Worm (Caenorhabditis elegans) whole organism, L4 larva: Measurements from ENCODE around the gene C38C3.6.

Experiments used
- F37D6.2 ChIP-seq: sonication (generic microtip); optimal IDR thresholded peaks from 2 replicates; lab custom pipeline; 2016; ENCODE audit warnings: mild to moderate bottlenecking, missing genetic modification characterization, missing compliant biosample characterization
- F44E2.7 ChIP-seq: fragments of 200-800 bp; sonication (Bioruptor generic); IDR thresholded peaks from 2 replicates; pipeline ENCODE4 v2.1.2; 2022; ENCODE audit warnings: missing genetic modification characterization, missing compliant biosample characterization
- Y48G9A.11 ChIP-seq: fragments of 200-800 bp; sonication (Bioruptor generic); IDR thresholded peaks from 2 replicates; pipeline ENCODE4 v1.3.6; 2022; ENCODE audit warnings: missing genetic modification reagents, missing genetic modification characterization, missing compliant biosample characterization
- Y5F2A.4 ChIP-seq: fragments of 200-800 bp; sonication (Bioruptor generic); optimal IDR thresholded peaks from 2 replicates; lab custom pipeline; 2018; ENCODE audit warnings: mild to moderate bottlenecking, missing genetic modification characterization, missing compliant biosample characterization
- arid-1 ChIP-seq: fragments of 200-800 bp; sonication (Bioruptor generic); conservative IDR thresholded peaks from 2 replicates; pipeline ENCODE4 v1.3.6; 2022; ENCODE audit warnings: missing genetic modification reagents, missing genetic modification characterization, missing compliant biosample characterization
- ceh-20 ChIP-seq: fragments of 200-800 bp; sonication (Bioruptor generic); IDR thresholded peaks from 2 replicates; pipeline ENCODE4 v1.3.6; 2022; ENCODE audit warnings: missing genetic modification reagents, missing genetic modification characterization, missing compliant biosample characterization
- daf-12 ChIP-seq: fragments of 150-350 bp; optimal IDR thresholded peaks from 2 replicates; lab custom pipeline; 2014; ENCODE audit warnings: missing biosample characterization, missing genetic modification reagents, missing genetic modification characterization
- daf-8 ChIP-seq: fragments of 200-800 bp; sonication (Bioruptor generic); IDR thresholded peaks from 2 replicates; pipeline ENCODE4 v1.3.6; 2022; ENCODE audit warnings: missing genetic modification characterization, missing compliant biosample characterization
- dmd-6 ChIP-seq: fragments of 200-800 bp; sonication (Bioruptor generic); IDR thresholded peaks from 2 replicates; pipeline ENCODE4 v1.3.6; 2022; ENCODE audit warnings: missing genetic modification reagents, missing genetic modification characterization, missing compliant biosample characterization
- dmd-8 ChIP-seq: fragments of 200-800 bp; sonication (Bioruptor generic); IDR thresholded peaks from 2 replicates; pipeline ENCODE4 v1.3.6; 2022; ENCODE audit warnings: missing genetic modification characterization, missing compliant biosample characterization
- dpl-1 ChIP-seq: fragments of 150-350 bp; optimal IDR thresholded peaks from 2 replicates; lab custom pipeline; 2014; ENCODE audit warnings: missing biosample characterization, missing genetic modification reagents, missing genetic modification characterization
- dve-1 ChIP-seq: sonication (generic microtip); optimal IDR thresholded peaks from 2 replicates; lab custom pipeline; 2017; ENCODE audit warnings: antibody characterized with exemption, mild to moderate bottlenecking, missing genetic modification characterization, missing compliant biosample characterization; ENCODE audit not compliant: insufficient read depth
- fkh-10 ChIP-seq: fragments of 150-350 bp; optimal IDR thresholded peaks from 2 replicates; lab custom pipeline; 2014; ENCODE audit warnings: missing biosample characterization, missing genetic modification reagents, missing genetic modification characterization
- hlh-11 ChIP-seq: fragments of 200-800 bp; sonication (Bioruptor generic); optimal IDR thresholded peaks from 2 replicates; lab custom pipeline; 2018; ENCODE audit warnings: mild to moderate bottlenecking, missing genetic modification characterization, missing compliant biosample characterization
- hlh-30 ChIP-seq: sonication (generic microtip); optimal IDR thresholded peaks from 2 replicates; lab custom pipeline; 2017; ENCODE audit warnings: antibody characterized with exemption, mild to moderate bottlenecking, missing genetic modification characterization, missing compliant biosample characterization; ENCODE audit not compliant: insufficient read depth
- hmg-1.1 ChIP-seq: fragments of 200-800 bp; sonication (Bioruptor generic); IDR thresholded peaks from 2 replicates; pipeline ENCODE4 v1.3.6; 2022; ENCODE audit warnings: missing genetic modification reagents, missing genetic modification characterization, missing compliant biosample characterization
- lim-7 ChIP-seq: fragments of 200-800 bp; sonication (Bioruptor generic); IDR thresholded peaks from 2 replicates; pipeline ENCODE4 v1.3.6; 2022; ENCODE audit warnings: missing genetic modification characterization, missing compliant biosample characterization
- madf-5 ChIP-seq, 2 experiments: fragments of 200-800 bp; sonication (Bioruptor generic); IDR thresholded peaks; 2 replicates each; pipeline ENCODE4 v1.3.6; 2022; ENCODE audit warnings: missing compliant biosample characterization in 2 of 2, missing genetic modification characterization in 2 of 2
- madf-9 ChIP-seq: fragments of 200-800 bp; sonication (Bioruptor generic); conservative IDR thresholded peaks from 2 replicates; pipeline ENCODE4 v1.3.6; 2022; ENCODE audit warnings: missing genetic modification reagents, missing genetic modification characterization, missing compliant biosample characterization
- mdl-1 ChIP-seq, 2 experiments: fragments of 150-350 bp in 1 of 2; sonication (generic microtip) in 1 of 2; optimal IDR thresholded peaks; 2 replicates each; lab custom pipeline; 2014 to 2017; ENCODE audit warnings: missing biosample characterization in 2 of 2, missing genetic modification characterization in 2 of 2
- mep-1 ChIP-seq: fragments of 150-350 bp; sonication (generic microtip); optimal IDR thresholded peaks from 3 replicates; lab custom pipeline; 2014; ENCODE audit warnings: missing biosample characterization, missing genetic modification characterization
- mes-2 ChIP-seq: sonication (generic microtip); optimal IDR thresholded peaks from 2 replicates; lab custom pipeline; 2016; ENCODE audit warnings: missing genotype, mild to moderate bottlenecking, missing genetic modification characterization, missing compliant biosample characterization; ENCODE audit not compliant: poor library complexity, severe bottlenecking
- nhr-10 ChIP-seq: fragments of 150-350 bp; optimal IDR thresholded peaks from 2 replicates; lab custom pipeline; 2014; ENCODE audit warnings: missing biosample characterization, missing genetic modification characterization
- nhr-111 ChIP-seq: fragments of 200-800 bp; sonication (Bioruptor generic); optimal IDR thresholded peaks from 2 replicates; lab custom pipeline; 2018; ENCODE audit warnings: mild to moderate bottlenecking, missing genetic modification characterization, missing compliant biosample characterization
- nhr-237 ChIP-seq: sonication (generic microtip); optimal IDR thresholded peaks from 2 replicates; lab custom pipeline; 2017; ENCODE audit warnings: missing biosample characterization, missing genetic modification characterization
- nhr-28 ChIP-seq: fragments of 150-350 bp; optimal IDR thresholded peaks from 2 replicates; lab custom pipeline; 2014; ENCODE audit warnings: missing biosample characterization, missing genetic modification characterization
- nhr-42 ChIP-seq: fragments of 200-800 bp; sonication (Bioruptor generic); IDR thresholded peaks from 2 replicates; pipeline ENCODE4 v1.3.6; 2022; ENCODE audit warnings: missing genetic modification characterization, missing compliant biosample characterization
- nhr-6 ChIP-seq: fragments of 150-350 bp; optimal IDR thresholded peaks from 2 replicates; lab custom pipeline; 2014; ENCODE audit warnings: missing biosample characterization, missing genetic modification characterization
- sdz-12 ChIP-seq: fragments of 200-800 bp; sonication (Bioruptor generic); optimal IDR thresholded peaks from 2 replicates; lab custom pipeline; 2018; ENCODE audit warnings: mild to moderate bottlenecking, missing genetic modification characterization, missing compliant biosample characterization
- set-16 ChIP-seq: fragments of 200-800 bp; sonication (Bioruptor generic); IDR thresholded peaks from 2 replicates; pipeline ENCODE4 v1.3.6; 2022; ENCODE audit warnings: missing genetic modification reagents, missing genetic modification characterization, missing compliant biosample characterization
- spr-1 ChIP-seq: sonication (generic microtip); optimal IDR thresholded peaks from 2 replicates; lab custom pipeline; 2016; ENCODE audit warnings: mild to moderate bottlenecking, missing genetic modification characterization, missing compliant biosample characterization
- unc-62 ChIP-seq, 3 experiments: fragments of 150-350 bp in 1 of 3; sonication (generic microtip); optimal IDR thresholded peaks in 2 of 3; peaks in 1 of 3; 1 replicate in 1 of 3; 2 replicates in 2 of 3; lab custom pipeline; 2014 to 2017; ENCODE audit warnings: missing biosample characterization in 3 of 3, missing genetic modification characterization in 3 of 3, missing genetic modification reagents in 3 of 3, missing genotype in 1 of 3
- vab-7 ChIP-seq: fragments of 200-800 bp; sonication (Bioruptor generic); IDR thresholded peaks from 2 replicates; pipeline ENCODE4 v1.3.6; 2022; ENCODE audit warnings: missing genetic modification reagents, missing genetic modification characterization, missing compliant biosample characterization
- zfp-3 ChIP-seq: fragments of 200-800 bp; sonication (Bioruptor generic); conservative IDR thresholded peaks from 2 replicates; pipeline ENCODE4 v1.3.6; 2022; ENCODE audit warnings: missing genetic modification reagents, missing genetic modification characterization, missing compliant biosample characterization
- ztf-7 ChIP-seq: fragments of 150-350 bp; optimal IDR thresholded peaks from 2 replicates; lab custom pipeline; 2014; ENCODE audit warnings: missing biosample characterization, missing genetic modification characterization

C38C3.6 gene

ce11 chrV:1467444-1467843 is 24.0 kb downstream of the C38C3.6 start, which contains the start of gene gid-8:
Gene gid-8 (plus strand): TSS chrV:1467744.
- no peak for TF ChIP-seq nhr-6 (tag; lab: Kevin White, UChicago)
- no peak for TF ChIP-seq arid-1
- no peak for TF ChIP-seq ceh-20
- no peak for TF ChIP-seq nhr-10 (tag; lab: Kevin White, UChicago)
- TF ChIP-seq F37D6.2 (tag; lab: Kevin White, UChicago): no peak
- no peak for TF ChIP-seq dpl-1 (GFP tag; lab: Kevin White, UChicago)
- TF ChIP-seq mep-1 (tag; lab: Kevin White, UChicago): no peak
- no peak for TF ChIP-seq set-16 (GFP tag; lab: Robert Waterston, UW)
- TF ChIP-seq fkh-10 (GFP tag; lab: Kevin White, UChicago): no peak
- no peak for TF ChIP-seq Y5F2A.4 (GFP tag; lab: Kevin White, UChicago)
- TF ChIP-seq nhr-42 (GFP tag; lab: Robert Waterston, UW): no peak
- no peak for TF ChIP-seq lim-7 (GFP tag; lab: Robert Waterston, UW)
- TF ChIP-seq Y48G9A.11: no peak

- TF ChIP-seq lim-7 (GFP tag; lab: Robert Waterston, UW) (no peak), mdl-1 (tag; optimal IDR thresholded peaks at IDR 0.05; lab: Kevin White, UChicago) (peak in 1 of 2 experiments; percentile 65), mes-2 (tag; lab: Kevin White, UChicago) (peak; percentile 57), spr-1 (tag; lab: Kevin White, UChicago) (no peak), daf-12 (tag; lab: Kevin White, UChicago) (no peak), dve-1 (tag; lab: Kevin White, UChicago) (peak; percentile 43), unc-62 (GFP tag; optimal IDR thresholded peaks at IDR 0.05 in 1 of 2; lab: Kevin White, UChicago) (peak in 1 of 2 experiments; percentile 38), unc-62 (tag; optimal IDR thresholded peaks at IDR 0.05; lab: Kevin White, UChicago) (no peak), nhr-6 (tag; lab: Kevin White, UChicago) (peak; percentile 32), nhr-111 (no peak), vab-7 (GFP tag; lab: Robert Waterston, UW) (no peak), daf-8 (GFP tag; lab: Robert Waterston, UW) (no peak), mep-1 (tag; lab: Kevin White, UChicago) (peak; percentile 31), dmd-6 (GFP tag; lab: Robert Waterston, UW) (peak; percentile 50), dmd-8 (GFP tag; lab: Robert Waterston, UW) (no peak), hlh-30 (tag; lab: Kevin White, UChicago) (peak; percentile 97), sdz-12 (GFP tag; lab: Kevin White, UChicago) (no peak), ztf-7 (tag; lab: Kevin White, UChicago) (no peak), nhr-28 (tag; lab: Kevin White, UChicago) (peak; percentile 36), hlh-11 (peak; percentile 42), hmg-1.1 (GFP tag; lab: Robert Waterston, UW) (peak; percentile 43; the same call in 1 of the 2 replicates), nhr-237 (no peak), madf-9 (GFP tag; lab: Robert Waterston, UW) (no peak)
Observed at ce11 chrV:1466949-1467348, 24.5 kb downstream of the C38C3.6 start.

- TF ChIP-seq lim-7 (GFP tag; lab: Robert Waterston, UW) (0 out of 2 replicates have a peak, but pooled peaks have one; percentile 36), zfp-3 (no peak), set-16 (GFP tag; lab: Robert Waterston, UW) (peak; percentile 89), madf-5 (GFP tag; IDR thresholded peaks at IDR 0.05; lab: Robert Waterston, UW) (no peak), F44E2.7 (0 out of 2 replicates have a peak, but pooled peaks have one; percentile 30)
Observed at ce11 chrV:1465932-1466331, 25.5 kb downstream of the C38C3.6 start.
